Worm (Caenorhabditis elegans): ENCODE data around the gene Y53F4B.14.

ce11 chrII:15071571-15071970, 33.8 kb downstream of the Y53F4B.14 start, which contains the start of gene Y53F4B.18:
- no peak for TF ChIP-seq unc-62 (GFP tag; optimal IDR thresholded peaks at IDR 0.05)
- TF ChIP-seq D2030.7 (GFP tag; IDR thresholded peaks at IDR 0.05), result no peak
- TF ChIP-seq ceh-27 (GFP tag; optimal IDR thresholded peaks at IDR 0.05), result no peak
- no peak for TF ChIP-seq Y56A3A.18 (GFP tag; IDR thresholded peaks at IDR 0.05)
- no peak for TF ChIP-seq mcd-1 (GFP tag; IDR thresholded peaks at IDR 0.05)
- TF ChIP-seq sdz-38 (tag; optimal IDR thresholded peaks at IDR 0.05), result no peak
- TF ChIP-seq sptf-2 (GFP tag; optimal IDR thresholded peaks at IDR 0.05), result no peak
- TF ChIP-seq F49E8.2 (tag; optimal IDR thresholded peaks at IDR 0.05; ENCODE audit: insufficient read depth), result no peak
- no peak for TF ChIP-seq egl-44 (GFP tag; IDR thresholded peaks at IDR 0.05)
- no peak for TF ChIP-seq xnd-1 (tag; optimal IDR thresholded peaks at IDR 0.05)
